Worm (Caenorhabditis elegans): Measurements from ENCODE around the gene sra-8.

DNA sequence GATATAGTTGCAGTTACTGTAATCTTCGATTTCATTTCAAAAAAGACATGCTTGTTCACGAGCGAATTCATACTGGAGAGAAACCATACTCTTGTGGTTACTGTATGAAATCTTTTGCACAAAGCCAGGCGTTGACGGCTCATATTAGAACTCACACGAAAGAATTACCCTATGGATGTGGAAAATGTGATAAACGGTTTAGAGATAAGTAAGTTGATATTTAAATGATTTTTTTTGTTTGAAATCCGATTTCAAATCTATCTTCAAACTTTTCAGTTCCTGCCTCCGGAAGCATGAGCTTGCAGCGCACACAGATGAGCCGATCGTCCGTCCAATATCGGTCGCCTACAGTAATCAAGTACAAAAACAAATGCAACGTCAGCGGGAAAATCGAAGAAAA is 21.4 kb downstream of the sra-8 start:
- TF ChIP-seq flt-1 (GFP tag; IDR thresholded peaks at IDR 0.05) (no peak), tab-1 (GFP tag; IDR thresholded peaks at IDR 0.05) (no peak), ref-1 (GFP tag; conservative IDR thresholded peaks at IDR 0.05) (no peak), ztf-23 (GFP tag; IDR thresholded peaks at IDR 0.05) (no peak), med-1 (GFP tag; optimal IDR thresholded peaks at IDR 0.05; ENCODE audit: insufficient read depth) (no peak), klf-2 (GFP tag; conservative IDR thresholded peaks at IDR 0.05) (no peak), T22C8.4 (GFP tag; IDR thresholded peaks at IDR 0.05) (no peak), ztf-29 (GFP tag; IDR thresholded peaks at IDR 0.05) (no peak)
